Worm (Caenorhabditis elegans) whole organism, dauer: ENCODE results near the gene Y71G10AR.4.
"Not testable (repeated sequence)": the region's sequence is repeated elsewhere in the genome, so short reads cannot be mapped to it uniquely, and the experiment has no call there.

ENCODE experiments used
- unc-62 ChIP-seq: sonication (generic microtip); optimal IDR thresholded peaks from 2 replicates; lab custom pipeline; 2017; ENCODE audit warnings: missing biosample characterization, missing genetic modification reagents, missing genetic modification characterization

Y71G10AR.4 gene

DNA sequence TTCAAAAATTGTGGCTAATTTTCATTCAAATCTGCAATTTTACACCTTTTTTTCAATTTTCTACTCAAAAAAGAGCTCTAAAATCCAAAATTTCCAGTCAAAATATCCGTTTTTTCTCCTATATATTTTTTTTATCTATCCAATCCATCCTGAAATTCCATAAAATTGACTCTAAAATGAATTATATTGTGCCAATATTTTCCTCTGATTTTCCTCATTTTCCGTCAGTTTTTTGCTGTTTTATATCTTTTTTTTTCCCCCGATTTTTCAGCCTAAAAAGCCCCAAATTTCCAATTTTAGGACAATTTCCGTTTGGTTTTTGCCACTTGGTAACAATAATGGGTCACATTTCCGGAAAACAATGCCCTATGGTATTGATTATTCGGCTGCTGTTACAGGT lies at the start of gene Y71G10AR.4:
Gene Y71G10AR.4 (plus strand): TSS at position 301 of the 400 bp plus-strand sequence.
- no peak for TF ChIP-seq unc-62 (GFP tag; lab: Kevin White, UChicago)

DNA sequence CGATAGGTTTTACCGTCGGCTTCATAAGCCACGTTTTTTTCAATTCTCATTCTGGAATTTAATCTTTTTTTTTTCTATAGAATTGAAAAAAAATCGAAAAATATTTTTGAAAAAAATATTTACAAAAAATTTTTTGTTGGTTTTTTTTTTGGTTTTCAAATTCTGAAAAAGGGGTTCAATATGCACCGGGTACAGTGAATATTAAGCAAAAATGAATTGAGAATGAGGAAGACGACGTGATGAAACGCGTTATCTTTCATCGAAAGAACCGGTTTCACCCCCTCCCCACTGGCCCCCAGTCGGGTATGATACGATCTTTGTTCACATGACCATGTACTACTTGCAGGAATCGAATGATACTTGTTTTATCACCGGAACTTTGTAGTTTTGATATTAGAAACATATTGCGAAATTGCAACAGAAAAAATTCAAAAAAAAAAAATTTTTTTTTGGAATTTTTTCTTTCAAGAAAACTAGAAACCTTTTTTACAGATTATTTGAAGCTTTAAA lies 49.5 kb upstream of the Y71G10AR.4 start, which contains the start of gene C54E4.5:
Gene C54E4.5 (minus strand): TSS at position 51 of the 510 bp plus-strand sequence.
- no peak for TF ChIP-seq unc-62 (GFP tag; lab: Kevin White, UChicago)

DNA sequence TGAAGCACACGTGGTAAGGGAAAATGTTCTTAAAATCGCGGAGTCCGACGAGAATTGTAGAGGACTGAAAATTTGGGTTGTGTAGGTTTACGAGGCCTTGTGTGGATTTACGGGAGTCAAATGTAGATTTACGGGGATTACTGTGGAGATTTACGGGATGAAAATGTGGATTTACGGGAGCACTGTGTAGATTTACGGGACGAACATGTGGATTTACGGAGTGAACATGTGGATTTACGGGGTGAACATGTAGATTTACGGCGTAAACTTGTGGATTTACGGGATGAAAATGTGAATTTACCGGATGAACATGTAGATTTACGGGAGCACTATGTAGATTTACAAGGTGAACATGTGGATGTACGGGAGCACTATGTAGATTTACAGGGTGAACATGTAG lies 42.6 kb upstream of the Y71G10AR.4 start:
- TF ChIP-seq unc-62 (GFP tag; lab: Kevin White, UChicago) = no peak

DNA sequence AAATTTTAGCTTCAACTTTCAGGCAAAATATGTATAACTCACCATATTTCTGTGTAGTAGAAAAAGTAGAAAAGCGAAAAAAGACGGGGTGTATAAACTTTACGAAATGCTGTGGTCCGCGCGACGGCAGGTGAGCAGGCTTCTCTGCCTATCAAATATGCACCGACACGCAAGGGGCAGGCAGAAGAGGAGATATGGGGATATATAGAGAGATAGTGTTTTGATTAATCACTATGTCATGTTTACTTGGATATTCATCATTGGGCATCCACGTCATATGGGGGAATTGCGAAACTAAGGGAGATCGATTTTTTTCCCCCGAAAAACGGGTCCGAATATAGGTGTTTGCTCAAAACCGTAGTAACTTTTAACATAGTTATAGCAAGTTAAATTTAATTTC lies 39.8 kb upstream of the Y71G10AR.4 start, which contains the start of gene gcy-37:
Gene gcy-37 (minus strand): TSS at position 101 of the 400 bp plus-strand sequence.
- no peak for TF ChIP-seq unc-62 (GFP tag; lab: Kevin White, UChicago)

DNA sequence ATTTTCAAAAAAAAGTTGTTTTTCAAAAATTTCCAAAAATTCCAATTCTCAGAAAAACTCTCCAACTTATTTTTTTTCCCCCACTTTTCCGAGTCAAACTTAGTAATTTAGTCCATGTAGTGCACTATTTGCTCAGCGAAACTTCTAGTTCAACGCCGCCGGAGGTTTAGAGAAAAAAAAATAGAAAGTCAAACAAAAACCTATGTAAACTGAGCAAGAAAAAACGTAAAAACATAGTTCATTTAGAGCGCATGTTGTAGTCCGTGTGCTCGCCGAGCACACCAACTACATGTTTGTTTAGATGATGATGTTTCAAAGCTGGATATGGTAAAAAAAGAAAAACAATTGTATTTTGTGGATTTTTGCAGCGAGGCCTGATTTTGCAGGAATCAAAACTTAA lies 36.6 kb upstream of the Y71G10AR.4 start:
- no peak for TF ChIP-seq unc-62 (GFP tag; lab: Kevin White, UChicago)

DNA sequence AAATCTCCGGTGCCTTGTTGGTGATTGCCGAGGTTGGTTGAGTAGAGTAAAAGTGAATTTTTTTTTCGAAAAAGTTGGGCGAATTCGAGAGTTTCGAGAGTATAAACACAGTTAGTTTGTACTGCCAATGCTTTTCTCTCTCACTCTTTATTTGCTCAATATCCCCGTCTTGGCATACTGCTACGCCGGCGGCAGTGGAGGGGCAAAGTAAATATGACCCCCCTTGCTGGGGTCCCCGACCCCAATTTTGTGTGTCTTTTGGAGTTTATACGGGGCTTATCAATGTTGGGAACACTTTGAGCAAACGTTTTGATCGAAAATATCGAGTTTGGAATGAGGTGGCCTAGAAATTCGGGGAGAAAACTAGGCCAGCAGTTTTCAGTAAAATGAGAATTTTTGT lies 30.3 kb upstream of the Y71G10AR.4 start, which contains the start of gene C54E4.4:
Gene C54E4.4 (minus strand): TSS at position 101 of the 400 bp plus-strand sequence.
- TF ChIP-seq unc-62 (GFP tag; lab: Kevin White, UChicago) = no peak

DNA sequence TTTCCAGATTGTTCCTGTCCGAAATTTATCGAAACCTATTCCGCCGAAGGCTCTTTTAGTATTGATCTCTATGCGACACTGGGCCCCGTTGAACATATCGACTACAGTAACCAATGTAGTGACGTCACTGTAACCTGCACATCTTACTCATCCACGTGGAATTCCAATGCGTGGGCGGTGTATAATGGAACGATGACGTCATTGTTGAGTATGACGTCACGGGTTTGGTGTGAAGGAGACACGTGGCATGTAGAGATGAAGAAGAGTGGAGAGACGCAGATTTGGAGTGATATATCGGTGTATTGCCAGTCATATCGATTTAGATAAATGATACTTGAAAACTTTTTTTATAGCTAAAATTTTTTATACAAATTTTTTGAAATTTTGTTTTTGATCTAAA lies 28.5 kb upstream of the Y71G10AR.4 start:
- no peak for TF ChIP-seq unc-62 (GFP tag; lab: Kevin White, UChicago)

DNA sequence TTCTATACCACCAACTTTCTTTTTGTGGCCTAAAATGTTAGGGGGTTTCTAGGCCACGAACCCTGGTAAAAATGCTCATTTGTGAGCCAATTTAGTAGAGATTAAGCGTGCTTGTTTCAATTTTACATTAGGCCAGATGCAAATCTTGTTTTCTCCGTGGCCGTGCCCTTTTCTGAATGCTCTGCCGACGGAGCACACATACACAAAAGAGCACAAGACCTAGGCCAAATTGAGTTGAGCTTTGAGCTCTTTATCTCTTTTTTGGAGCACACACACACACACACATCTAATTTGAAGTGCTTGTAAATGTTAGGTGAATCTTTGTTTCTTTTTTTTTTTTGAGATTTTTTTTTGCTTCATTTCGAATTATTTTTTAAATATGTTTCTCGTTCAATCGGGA lies 26.0 kb upstream of the Y71G10AR.4 start:
- no peak for TF ChIP-seq unc-62 (GFP tag; lab: Kevin White, UChicago)

DNA sequence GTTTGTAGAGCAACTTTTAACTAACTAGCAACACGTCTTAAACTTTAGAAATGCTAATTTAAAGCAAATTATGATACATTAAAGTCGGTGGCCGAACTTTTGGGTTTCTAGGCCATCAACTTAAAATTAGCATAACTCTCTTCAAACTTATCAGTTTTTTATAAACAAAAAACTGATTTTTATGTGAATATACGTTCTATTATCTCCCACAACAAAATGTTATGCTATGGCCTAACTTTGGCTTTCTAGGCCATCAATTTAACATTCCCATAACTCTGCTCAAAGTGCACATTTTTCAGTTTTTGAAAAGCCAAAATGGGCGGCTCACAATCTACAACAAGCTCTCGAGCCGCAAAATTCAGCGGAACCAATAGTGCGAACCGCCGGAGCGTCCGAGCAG lies 23.6 kb upstream of the Y71G10AR.4 start, which contains the start of gene C54E4.1:
Gene C54E4.1 (plus strand): TSS at position 301 of the 400 bp plus-strand sequence.
- no peak for TF ChIP-seq unc-62 (GFP tag; lab: Kevin White, UChicago)

DNA sequence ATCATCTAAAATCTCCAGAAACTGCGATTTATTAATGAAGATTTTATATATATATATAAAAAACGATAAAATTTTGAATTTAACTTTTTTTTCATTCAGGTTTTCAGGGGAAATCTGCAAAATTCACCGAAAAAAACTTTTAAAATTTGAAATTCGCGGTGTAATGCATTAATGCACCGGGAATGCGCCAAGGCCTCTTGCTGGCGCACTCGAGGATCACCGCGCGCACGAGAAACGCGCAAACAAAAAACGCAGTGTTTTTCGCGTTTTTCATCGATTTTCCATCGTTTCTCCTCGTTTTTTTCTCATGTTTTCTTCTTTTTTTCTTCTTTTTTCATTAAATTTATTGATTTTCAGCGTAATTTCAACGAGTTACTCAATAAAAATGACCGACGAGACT lies 21.3 kb upstream of the Y71G10AR.4 start, which contains the start of gene hrpu-2:
Gene hrpu-2 (plus strand): TSS at position 352 of the 400 bp plus-strand sequence.
- TF ChIP-seq unc-62 (GFP tag; lab: Kevin White, UChicago) = no peak

DNA sequence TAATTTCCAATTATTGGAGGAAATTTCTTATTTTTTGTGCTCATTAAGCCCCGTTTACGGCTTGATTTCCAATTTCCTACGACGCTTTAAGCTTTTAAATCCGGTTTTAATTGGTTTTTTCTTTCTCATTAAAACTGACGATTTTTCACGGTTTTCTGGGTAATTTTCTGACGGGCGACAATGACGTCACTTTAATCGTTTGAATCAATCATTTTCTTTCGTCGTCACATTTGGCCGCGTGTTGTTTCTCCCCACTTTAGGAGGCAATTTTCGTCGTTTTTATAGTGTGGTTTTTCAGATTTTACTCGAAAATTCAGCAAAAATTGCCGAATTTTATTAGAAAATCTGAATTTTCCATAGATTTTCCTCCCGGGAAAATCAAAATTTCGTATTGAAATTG lies 5.8 kb upstream of the Y71G10AR.4 start:
- no peak for TF ChIP-seq unc-62 (GFP tag; lab: Kevin White, UChicago)

DNA sequence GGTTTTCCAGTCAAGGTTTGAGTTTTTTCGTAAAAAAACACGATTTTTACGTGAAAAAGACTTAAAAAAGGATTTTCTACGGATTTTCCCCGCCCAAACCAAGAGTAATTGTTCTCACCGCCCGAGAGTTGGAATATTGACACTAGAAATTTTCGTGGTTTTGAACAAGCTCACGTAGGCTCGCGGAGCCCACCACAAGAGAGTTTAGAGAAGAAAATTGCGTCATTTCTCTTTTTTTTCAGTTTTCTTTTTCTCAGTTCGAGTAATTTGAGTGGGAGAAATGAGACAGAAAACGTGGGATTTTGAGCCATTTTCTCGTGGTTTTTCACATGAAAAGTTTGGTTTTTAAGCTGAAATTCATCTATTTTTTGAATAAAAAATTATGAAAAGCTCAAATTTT lies 5.3 kb upstream of the Y71G10AR.4 start:
- no peak for TF ChIP-seq unc-62 (GFP tag; lab: Kevin White, UChicago)

DNA sequence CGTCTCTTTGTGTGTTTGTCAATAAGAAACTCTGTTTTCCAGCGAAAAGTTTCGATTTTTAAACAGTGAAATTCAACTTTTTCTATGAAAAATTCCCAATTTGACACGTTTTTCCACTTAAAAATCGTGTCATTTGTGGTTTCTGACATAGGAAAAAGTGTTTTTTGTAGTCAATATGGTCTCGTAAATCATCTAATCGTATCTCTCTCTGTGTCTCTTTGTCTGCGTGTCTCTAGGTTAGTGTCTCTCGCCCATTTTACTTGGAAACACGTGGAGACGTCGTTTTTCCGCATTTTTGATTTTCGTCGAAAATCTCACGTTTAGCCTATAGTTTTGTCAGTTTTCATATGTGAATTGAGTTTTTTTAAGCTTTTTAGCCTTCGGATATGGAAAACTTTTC lies 3.2 kb upstream of the Y71G10AR.4 start:
- TF ChIP-seq unc-62 (GFP tag; lab: Kevin White, UChicago) = no peak

DNA sequence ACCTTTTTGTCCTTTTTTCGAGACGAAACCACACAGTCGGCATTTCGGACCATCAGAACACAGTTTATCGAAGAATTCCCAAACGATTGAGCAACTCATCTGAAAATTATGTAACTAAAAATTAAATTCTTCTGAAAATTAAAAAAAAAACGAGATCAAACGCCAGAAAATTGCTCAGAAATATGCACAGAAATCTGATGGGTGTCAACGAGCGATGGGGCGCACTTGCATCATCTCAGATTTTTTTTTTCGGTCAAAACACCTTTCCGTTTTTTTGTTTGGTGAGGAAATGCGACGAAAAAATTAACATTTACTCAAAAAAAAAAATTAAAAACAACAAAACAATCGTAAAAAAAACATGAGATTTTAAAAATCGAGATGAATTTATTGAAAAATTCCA lies 17.9 kb downstream of the Y71G10AR.4 start, which contains the start of gene T04C4.3:
Gene T04C4.3 (minus strand): TSS at position 101 of the 400 bp plus-strand sequence.
- not testable (repeated sequence) for TF ChIP-seq unc-62 (GFP tag; lab: Kevin White, UChicago)

DNA sequence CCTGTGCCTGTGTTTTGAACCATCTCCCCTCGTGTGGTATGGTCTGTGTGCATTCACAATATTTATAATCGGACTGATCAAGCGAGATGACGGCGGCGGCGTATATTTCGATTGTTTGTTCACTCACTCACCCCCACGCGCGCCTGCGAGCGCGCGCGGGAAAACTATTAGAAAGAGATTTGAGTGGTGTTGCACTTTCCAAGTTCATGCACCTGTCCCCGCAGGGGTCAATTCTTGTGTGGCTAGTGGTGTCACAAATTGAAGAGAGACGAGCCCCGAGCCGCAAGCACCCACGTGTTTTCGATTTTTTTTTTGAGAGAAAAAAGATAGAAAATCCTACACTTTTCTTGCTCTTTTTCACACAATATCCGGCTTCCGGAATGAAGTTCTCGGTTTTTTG lies 18.4 kb downstream of the Y71G10AR.4 start:
- TF ChIP-seq unc-62 (GFP tag; lab: Kevin White, UChicago) = no peak

DNA sequence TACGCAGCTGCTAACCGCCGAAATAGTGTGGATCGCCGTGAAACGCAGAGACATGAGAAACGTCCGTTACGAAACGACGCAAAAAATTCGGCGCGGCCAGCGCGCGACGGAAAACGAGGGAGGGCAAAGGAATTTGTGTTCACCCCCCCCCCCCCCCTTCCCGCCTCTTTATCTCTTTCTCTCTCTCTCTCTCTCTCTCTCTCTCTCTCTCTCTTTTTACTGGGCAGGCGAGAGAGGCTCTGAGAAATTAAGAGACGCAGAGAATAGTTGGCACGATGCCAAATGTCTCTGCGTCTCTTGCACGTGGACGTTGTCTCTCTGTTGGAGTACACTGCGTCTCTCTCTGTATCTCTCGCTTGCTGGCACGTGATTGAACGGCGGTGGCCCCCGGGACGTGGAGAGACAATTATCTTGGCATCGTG lies 20.5 kb downstream of the Y71G10AR.4 start:
- no peak for TF ChIP-seq unc-62 (GFP tag; lab: Kevin White, UChicago)

DNA sequence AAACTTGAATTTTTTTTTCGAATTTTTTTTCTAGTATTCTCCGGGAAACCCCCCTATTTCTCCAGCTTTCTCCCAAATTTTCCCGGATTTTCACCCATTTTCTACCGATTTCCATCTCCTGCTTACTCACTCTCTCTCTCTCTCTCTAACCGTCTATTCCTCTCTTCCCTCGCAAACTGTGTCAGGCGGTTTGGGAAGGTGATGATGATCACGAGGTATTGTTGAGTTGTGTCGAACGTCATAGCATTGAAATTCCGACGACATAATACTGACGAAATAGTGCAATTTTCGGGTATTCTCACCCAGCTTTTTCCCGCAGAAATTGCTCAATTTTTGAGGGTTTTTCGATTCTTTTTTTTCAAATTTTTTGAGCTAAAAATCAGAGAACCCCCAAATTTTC lies 21.3 kb downstream of the Y71G10AR.4 start:
- no peak for TF ChIP-seq unc-62 (GFP tag; lab: Kevin White, UChicago)
